Worm (Caenorhabditis elegans) whole organism, young adult: Measurements from ENCODE around the gene mel-28.

Experiments
- B0336.3 ChIP-seq: fragments of 200-800 bp; sonication (Bioruptor generic); IDR thresholded peaks from 2 replicates; pipeline ENCODE4 v1.3.6; 2022; ENCODE audit warnings: missing genetic modification characterization, missing compliant biosample characterization
- F33H1.4 ChIP-seq: fragments of 200-800 bp; sonication (Bioruptor generic); IDR thresholded peaks from 2 replicates; pipeline ENCODE4 v1.3.6; 2022; ENCODE audit warnings: missing genetic modification reagents, missing genetic modification characterization, missing compliant biosample characterization
- F49E8.2 ChIP-seq: sonication (generic microtip); optimal IDR thresholded peaks from 3 replicates; lab custom pipeline; 2017; ENCODE audit warnings: missing genetic modification characterization, mild to moderate bottlenecking, missing compliant biosample characterization, antibody characterized with exemption, moderate library complexity; ENCODE audit not compliant: insufficient read depth
- F57A8.1 ChIP-seq: fragments of 200-800 bp; sonication (Bioruptor generic); optimal IDR thresholded peaks from 2 replicates; lab custom pipeline; 2018; ENCODE audit warnings: mild to moderate bottlenecking, missing genetic modification characterization, moderate library complexity, missing compliant biosample characterization
- K12H6.12 ChIP-seq: fragments of 200-800 bp; sonication (Bioruptor generic); optimal IDR thresholded peaks from 2 replicates; lab custom pipeline; 2018; ENCODE audit warnings: mild to moderate bottlenecking, missing genetic modification characterization, missing compliant biosample characterization
- T07F8.4 ChIP-seq: sonication (generic microtip); optimal IDR thresholded peaks from 2 replicates; lab custom pipeline; 2016; ENCODE audit warnings: mild to moderate bottlenecking, missing genetic modification characterization, moderate library complexity, missing compliant biosample characterization
- T26A5.8 ChIP-seq: sonication (generic microtip); optimal IDR thresholded peaks from 2 replicates; lab custom pipeline; 2016; ENCODE audit warnings: missing genetic modification characterization, missing compliant biosample characterization
- Y53F4B.3 ChIP-seq: fragments of 200-800 bp; sonication (Bioruptor generic); IDR thresholded peaks from 2 replicates; pipeline ENCODE4 v1.3.6; 2022; ENCODE audit warnings: missing genetic modification reagents, missing genetic modification characterization, missing compliant biosample characterization
- Y56A3A.18 ChIP-seq: fragments of 200-800 bp; sonication (Bioruptor generic); IDR thresholded peaks from 2 replicates; pipeline ENCODE4 v1.3.6; 2022; ENCODE audit warnings: missing genetic modification reagents, missing genetic modification characterization, missing compliant biosample characterization
- Y79H2A.3 ChIP-seq: fragments of 200-800 bp; sonication (Bioruptor generic); conservative IDR thresholded peaks from 2 replicates; pipeline ENCODE4 v1.3.6; 2022; ENCODE audit warnings: missing genetic modification reagents, missing genetic modification characterization, missing compliant biosample characterization
- ZK185.1 ChIP-seq: sonication (generic microtip); optimal IDR thresholded peaks from 2 replicates; lab custom pipeline; 2016; ENCODE audit warnings: mild to moderate bottlenecking, missing genetic modification characterization, missing compliant biosample characterization; ENCODE audit not compliant: poor library complexity, severe bottlenecking
- akir-1 ChIP-seq: fragments of 200-800 bp; sonication (Bioruptor generic); optimal IDR thresholded peaks from 2 replicates; lab custom pipeline; 2018; ENCODE audit warnings: mild to moderate bottlenecking, missing genetic modification characterization, moderate library complexity, missing compliant biosample characterization
- ama-1 ChIP-seq, 3 experiments: fragments of 150-350 bp in 1 of 3; sonication (generic microtip) in 2 of 3; optimal IDR thresholded peaks; 2 replicates each; lab custom pipeline; 2014 to 2018; ENCODE audit warnings: missing biosample characterization in 2 of 3, missing genetic modification characterization in 2 of 3, missing genetic modification reagents in 2 of 3
- athp-1 ChIP-seq: sonication (generic microtip); optimal IDR thresholded peaks from 2 replicates; lab custom pipeline; 2017; ENCODE audit warnings: mild to moderate bottlenecking, missing genetic modification characterization, missing compliant biosample characterization
- attf-5 ChIP-seq: fragments of 200-800 bp; sonication (Bioruptor generic); optimal IDR thresholded peaks from 2 replicates; lab custom pipeline; 2018; ENCODE audit warnings: mild to moderate bottlenecking, missing genetic modification characterization, missing compliant biosample characterization
- attf-6 ChIP-seq: fragments of 200-800 bp; sonication (Bioruptor generic); IDR thresholded peaks from 2 replicates; pipeline ENCODE4 v1.3.6; 2022; ENCODE audit warnings: missing genetic modification reagents, missing genetic modification characterization, missing compliant biosample characterization
- ccch-3 ChIP-seq: fragments of 200-800 bp; sonication (Bioruptor generic); optimal IDR thresholded peaks from 2 replicates; lab custom pipeline; 2018; ENCODE audit warnings: mild to moderate bottlenecking, missing genetic modification characterization, missing compliant biosample characterization
- dpl-1 ChIP-seq: fragments of 150-350 bp; optimal IDR thresholded peaks from 2 replicates; lab custom pipeline; 2014; ENCODE audit warnings: missing biosample characterization, missing genetic modification reagents, missing genetic modification characterization
- egl-44 ChIP-seq: fragments of 200-800 bp; sonication (Bioruptor generic); IDR thresholded peaks from 2 replicates; pipeline ENCODE4 v1.3.6; 2022; ENCODE audit warnings: missing genetic modification reagents, missing genetic modification characterization, missing compliant biosample characterization
- ekl-4 ChIP-seq: fragments of 200-800 bp; sonication (Bioruptor generic); IDR thresholded peaks from 2 replicates; pipeline ENCODE4 v1.3.6; 2022; ENCODE audit warnings: missing genetic modification reagents, missing genetic modification characterization, missing compliant biosample characterization
- gei-17 ChIP-seq: fragments of 200-800 bp; sonication (Bioruptor generic); optimal IDR thresholded peaks from 2 replicates; lab custom pipeline; 2018; ENCODE audit warnings: mild to moderate bottlenecking, missing genetic modification characterization, missing compliant biosample characterization
- him-1 ChIP-seq: sonication (generic microtip); optimal IDR thresholded peaks from 2 replicates; lab custom pipeline; 2016; ENCODE audit warnings: missing genotype, missing genetic modification reagents, missing genetic modification characterization, missing compliant biosample characterization
- hmg-20 ChIP-seq: fragments of 200-800 bp; sonication (Bioruptor generic); IDR thresholded peaks from 2 replicates; pipeline ENCODE4 v1.3.6; 2022; ENCODE audit warnings: missing genetic modification reagents, missing genetic modification characterization, missing compliant biosample characterization
- lag-1 ChIP-seq: fragments of 200-800 bp; sonication (Bioruptor generic); IDR thresholded peaks from 2 replicates; pipeline ENCODE4 v1.3.6; 2022; ENCODE audit warnings: missing genetic modification reagents, missing genetic modification characterization, missing compliant biosample characterization
- mes-4 ChIP-seq: sonication (generic microtip); optimal IDR thresholded peaks from 2 replicates; lab custom pipeline; 2016; ENCODE audit warnings: missing genotype, missing genetic modification characterization, missing compliant biosample characterization
- mxl-1 ChIP-seq: sonication (generic microtip); optimal IDR thresholded peaks from 2 replicates; lab custom pipeline; 2016; ENCODE audit warnings: missing genetic modification characterization, missing compliant biosample characterization
- nfya-2 ChIP-seq: fragments of 200-800 bp; sonication (Bioruptor generic); IDR thresholded peaks from 2 replicates; pipeline ENCODE4 v1.3.6; 2022; ENCODE audit warnings: missing genetic modification reagents, missing genetic modification characterization, missing compliant biosample characterization
- nfyb-1 ChIP-seq: fragments of 200-800 bp; sonication (Bioruptor generic); IDR thresholded peaks from 2 replicates; pipeline ENCODE4 v1.3.6; 2022; ENCODE audit warnings: missing genetic modification reagents, missing genetic modification characterization, missing compliant biosample characterization
- nhr-27 ChIP-seq: fragments of 200-800 bp; sonication (Bioruptor generic); optimal IDR thresholded peaks from 2 replicates; lab custom pipeline; 2018; ENCODE audit warnings: mild to moderate bottlenecking, missing genetic modification characterization, moderate library complexity, missing compliant biosample characterization
- nhr-80 ChIP-seq: sonication (generic microtip); optimal IDR thresholded peaks from 2 replicates; lab custom pipeline; 2016; ENCODE audit warnings: missing genetic modification characterization, missing compliant biosample characterization
- sdz-38 ChIP-seq: sonication (generic microtip); optimal IDR thresholded peaks from 2 replicates; lab custom pipeline; 2016; ENCODE audit warnings: missing genotype, missing genetic modification characterization, missing compliant biosample characterization
- tlf-1 ChIP-seq: fragments of 200-800 bp; sonication (Bioruptor generic); optimal IDR thresholded peaks from 2 replicates; lab custom pipeline; 2018; ENCODE audit warnings: mild to moderate bottlenecking, missing genetic modification characterization, missing compliant biosample characterization

The mel-28 gene

ce11 chrIII:4766842-4767241, 19.0 kb upstream of the mel-28 start:
- no peak for TF ChIP-seq F33H1.4 (GFP tag; lab: Robert Waterston, UW)
- no peak for TF ChIP-seq nfyb-1 (GFP tag; lab: Robert Waterston, UW)
- no peak for TF ChIP-seq gei-17 (GFP tag; lab: Kevin White, UChicago)
- TF ChIP-seq Y56A3A.18: no peak
- TF ChIP-seq athp-1 (tag; lab: Kevin White, UChicago): no peak
- TF ChIP-seq T07F8.4 (tag; lab: Kevin White, UChicago): no peak
- TF ChIP-seq attf-6 (GFP tag; lab: Robert Waterston, UW): no peak
- no peak for TF ChIP-seq akir-1 (GFP tag; lab: Kevin White, UChicago)
- no peak for TF ChIP-seq ZK185.1 (tag; lab: Kevin White, UChicago)
- no peak for TF ChIP-seq egl-44 (GFP tag; lab: Robert Waterston, UW)
- TF ChIP-seq F49E8.2 (tag; lab: Kevin White, UChicago): no peak
- TF ChIP-seq sdz-38 (tag; lab: Kevin White, UChicago): no peak
- no peak for TF ChIP-seq Y53F4B.3 (GFP tag; lab: Robert Waterston, UW)

- TF ChIP-seq dpl-1 (GFP tag; lab: Kevin White, UChicago): no peak
- TF ChIP-seq attf-5 (GFP tag; lab: Kevin White, UChicago): no peak
- no peak for TF ChIP-seq mxl-1 (tag; lab: Kevin White, UChicago)
- no peak for TF ChIP-seq sdz-38 (tag; lab: Kevin White, UChicago)
- no peak for TF ChIP-seq T26A5.8 (tag; lab: Kevin White, UChicago)
- no peak for TF ChIP-seq tlf-1 (GFP tag; lab: Kevin White, UChicago)
- TF ChIP-seq him-1: no peak
- TF ChIP-seq K12H6.12 (tag; lab: Kevin White, UChicago): no peak
Measured at ce11 chrIII:4767869-4768645, 17.8 kb upstream of the mel-28 start.

ce11 chrIII:4778003-4778402, 7.9 kb upstream of the mel-28 start, which contains the start of gene B0393.7:
TSS of gene B0393.7 (minus strand) at chrIII:4778103.
- TF ChIP-seq B0336.3 (GFP tag; lab: Robert Waterston, UW): no peak
- TF ChIP-seq egl-44 (GFP tag; lab: Robert Waterston, UW): no peak
- no peak for TF ChIP-seq mes-4 (tag; lab: Kevin White, UChicago)
- no peak for TF ChIP-seq nhr-27
- TF ChIP-seq Y53F4B.3 (GFP tag; lab: Robert Waterston, UW): no peak
- TF ChIP-seq lag-1 (GFP tag; lab: Robert Waterston, UW): no peak
- TF ChIP-seq Y79H2A.3: no peak
- no peak for TF ChIP-seq F57A8.1
- no peak for TF ChIP-seq nfya-2 (GFP tag; lab: Robert Waterston, UW)
- TF ChIP-seq ccch-3: no peak
- TF ChIP-seq hmg-20 (GFP tag; lab: Robert Waterston, UW): no peak
- TF ChIP-seq ekl-4 (GFP tag; lab: Robert Waterston, UW): no peak

ce11 chrIII:4779855-4780254, 6.0 kb upstream of the mel-28 start, which contains the start of gene B0393.9:
TSS of gene B0393.9 (minus strand) at chrIII:4780157.
- no peak for TF ChIP-seq ama-1 (optimal IDR thresholded peaks at IDR 0.05; lab: Kevin White, UChicago)
- no peak for TF ChIP-seq ama-1 (GFP tag; optimal IDR thresholded peaks at IDR 0.05; lab: Kevin White, UChicago)
- TF ChIP-seq nhr-80: peak; percentile 20
